Fruit fly (Drosophila melanogaster) whole organism, pupa: ENCODE measurements around the gene CG3164.

Experiments used
- CG13204 ChIP-seq: fragments of 200-800 bp; sonication (Bioruptor generic); optimal IDR thresholded peaks from 2 replicates; lab custom pipeline; 2018; ENCODE audit warnings: missing biosample characterization, mild to moderate bottlenecking, missing genetic modification characterization, moderate library complexity
- CG17806 ChIP-seq: fragments of 200-800 bp; sonication (Bioruptor generic); optimal IDR thresholded peaks from 2 replicates; lab custom pipeline; 2018; ENCODE audit warnings: missing biosample characterization, mild to moderate bottlenecking, missing genetic modification characterization, moderate library complexity
- Pif1A ChIP-seq: fragments of 200-800 bp; sonication (Bioruptor generic); optimal IDR thresholded peaks from 3 replicates; lab custom pipeline; 2016; ENCODE audit warnings: missing biosample characterization, missing genetic modification characterization
- Snoo ChIP-seq: fragments of 200-800 bp; sonication (Bioruptor generic); optimal IDR thresholded peaks from 3 replicates; lab custom pipeline; 2017; ENCODE audit warnings: missing biosample characterization, mild to moderate bottlenecking, missing genetic modification characterization, inconsistent platforms

DNA sequence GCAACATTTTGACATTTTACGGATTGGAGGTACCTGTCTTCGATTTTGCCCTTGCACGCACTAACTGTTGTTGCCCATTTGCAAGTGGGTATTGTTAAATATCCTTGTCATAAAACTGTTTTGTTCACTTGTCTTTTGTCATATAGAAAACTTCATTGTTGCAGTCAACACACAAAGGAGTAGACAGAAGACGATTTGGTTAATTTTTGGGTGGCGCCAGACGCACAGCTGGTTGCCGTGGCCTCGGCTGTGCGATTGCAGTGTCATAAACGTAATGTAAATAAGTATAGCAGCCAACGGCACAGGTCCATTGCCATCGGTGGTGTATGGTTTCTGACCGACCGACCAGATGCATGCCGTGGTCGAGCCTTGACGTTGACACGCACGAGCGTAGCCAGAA, 39.3 kb downstream of the CG3164 start:
- TF ChIP-seq CG13204, result no peak
- no peak for TF ChIP-seq CG17806 (tag; lab: Kevin White, UChicago)
- no peak for TF ChIP-seq Snoo (tag; lab: Kevin White, UChicago)
- no peak for TF ChIP-seq Pif1A (GFP tag; lab: Kevin White, UChicago)
